Worm (Caenorhabditis elegans) whole organism, early embryonic: Measurements from ENCODE around the gene tbx-43.

ENCODE experiments used
- B0310.2 ChIP-seq: sonication (generic microtip); optimal IDR thresholded peaks from 2 replicates; lab custom pipeline; 2016; ENCODE audit warnings: mild to moderate bottlenecking, missing genetic modification characterization, missing compliant biosample characterization
- ama-1 ChIP-seq: fragments of 150-350 bp; optimal IDR thresholded peaks from 2 replicates; lab custom pipeline; 2014
- ceh-13 ChIP-seq: fragments of 200-800 bp; sonication (Bioruptor generic); optimal IDR thresholded peaks from 2 replicates; lab custom pipeline; 2018; ENCODE audit warnings: mild to moderate bottlenecking, missing genetic modification characterization, missing compliant biosample characterization
- ceh-36 ChIP-seq: sonication (generic microtip); optimal IDR thresholded peaks from 2 replicates; lab custom pipeline; 2016; ENCODE audit warnings: missing genetic modification characterization, inconsistent platforms, missing compliant biosample characterization
- flt-1 ChIP-seq: fragments of 200-800 bp; sonication (Bioruptor generic); IDR thresholded peaks from 2 replicates; pipeline ENCODE4 v1.3.6; 2022; ENCODE audit warnings: missing genetic modification characterization, missing compliant biosample characterization
- hmbx-1 ChIP-seq: sonication (generic microtip); optimal IDR thresholded peaks from 2 replicates; lab custom pipeline; 2016; ENCODE audit warnings: mild to moderate bottlenecking, missing genetic modification characterization, missing compliant biosample characterization
- hnd-1 ChIP-seq: sonication (generic microtip); optimal IDR thresholded peaks from 2 replicates; lab custom pipeline; 2016; ENCODE audit warnings: missing genetic modification characterization, missing compliant biosample characterization
- pes-1 ChIP-seq: fragments of 200-800 bp; sonication (Bioruptor generic); IDR thresholded peaks from 2 replicates; pipeline ENCODE4 v1.3.6; 2022; ENCODE audit warnings: missing genetic modification reagents, missing genetic modification characterization, missing compliant biosample characterization
- scrt-1 ChIP-seq: fragments of 200-800 bp; sonication (Bioruptor generic); IDR thresholded peaks from 2 replicates; pipeline ENCODE4 v1.3.6; 2022; ENCODE audit warnings: missing genetic modification characterization, missing compliant biosample characterization
- sea-1 ChIP-seq: fragments of 200-800 bp; sonication (Bioruptor generic); conservative IDR thresholded peaks from 2 replicates; pipeline ENCODE4 v1.3.6; 2022; ENCODE audit warnings: missing genetic modification characterization, missing compliant biosample characterization
- tbx-11 ChIP-seq: fragments of 200-800 bp; sonication (Bioruptor generic); IDR thresholded peaks from 2 replicates; pipeline ENCODE4 v1.3.6; 2022; ENCODE audit warnings: missing genetic modification characterization, missing compliant biosample characterization

- no peak for TF ChIP-seq flt-1 (GFP tag; lab: Robert Waterston, UW)
- TF ChIP-seq ama-1 (lab: Kevin White, UChicago) = no peak
- TF ChIP-seq ceh-36 (tag; lab: Kevin White, UChicago) = no peak
- no peak for TF ChIP-seq B0310.2
- no peak for TF ChIP-seq scrt-1 (GFP tag; lab: Robert Waterston, UW)
- TF ChIP-seq pes-1 (GFP tag; lab: Robert Waterston, UW) = no peak
- TF ChIP-seq hnd-1 (tag; lab: Kevin White, UChicago) = no peak
- no peak for TF ChIP-seq tbx-11
- no peak for TF ChIP-seq ceh-13
- TF ChIP-seq hmbx-1 (tag; lab: Kevin White, UChicago) = no peak
- TF ChIP-seq sea-1 = no peak
Measured at ce11 chrIII:1743081-1743480, 26.8 kb downstream of the tbx-43 start.
